Fruit fly (Drosophila melanogaster) whole organism, embryonic: Measurements from ENCODE around the gene CG33784.

Experiments
- Atf6 ChIP-seq: fragments of 200-800 bp; sonication (Bioruptor generic); IDR thresholded peaks from 2 replicates; pipeline ENCODE4 v1.3.6; 2022; ENCODE audit warnings: missing biosample characterization, missing genetic modification characterization
- BEAF-32 ChIP-seq: fragments of 200-800 bp; sonication (Bioruptor generic); optimal IDR thresholded peaks from 3 replicates; lab custom pipeline; 2017; ENCODE audit warnings: missing biosample characterization, missing genetic modification characterization, mild to moderate bottlenecking, moderate library complexity, missing genetic modification reagents
- CG10267 ChIP-seq: fragments of 200-800 bp; sonication (Bioruptor generic); optimal IDR thresholded peaks from 2 replicates; lab custom pipeline; 2018; ENCODE audit warnings: missing biosample characterization, mild to moderate bottlenecking, missing genetic modification characterization, moderate library complexity
- CG13123 ChIP-seq: fragments of 200-800 bp; sonication (Bioruptor generic); optimal IDR thresholded peaks from 2 replicates; lab custom pipeline; 2016; ENCODE audit warnings: missing biosample characterization, missing genetic modification characterization
- CG13287 ChIP-seq: fragments of 200-800 bp; sonication (Bioruptor generic); IDR thresholded peaks from 2 replicates; pipeline ENCODE4 v1.3.6; 2022; ENCODE audit warnings: missing biosample characterization, missing genetic modification characterization; ENCODE audit not compliant: partially characterized antibody
- CG13296 ChIP-seq: fragments of 200-800 bp; sonication (Bioruptor generic); optimal IDR thresholded peaks from 3 replicates; lab custom pipeline; 2018; ENCODE audit warnings: missing biosample characterization, mild to moderate bottlenecking, missing genetic modification characterization
- CG13424 ChIP-seq: fragments of 200-800 bp; sonication (Bioruptor generic); optimal IDR thresholded peaks from 2 replicates; lab custom pipeline; 2019; ENCODE audit warnings: missing biosample characterization, mild to moderate bottlenecking, missing genetic modification characterization, moderate library complexity
- CG13624 ChIP-seq: fragments of 200-800 bp; sonication (Bioruptor generic); optimal IDR thresholded peaks from 2 replicates; lab custom pipeline; 2016; ENCODE audit warnings: missing biosample characterization, missing genetic modification characterization
- CG15269 ChIP-seq: fragments of 200-800 bp; sonication (Bioruptor generic); optimal IDR thresholded peaks from 2 replicates; lab custom pipeline; 2018; ENCODE audit warnings: missing biosample characterization, mild to moderate bottlenecking, missing genetic modification characterization, moderate library complexity
- CG17361 ChIP-seq: fragments of 200-800 bp; sonication (Bioruptor generic); IDR thresholded peaks from 3 replicates; pipeline ENCODE4 v1.3.6; 2022; ENCODE audit warnings: missing biosample characterization, missing genetic modification characterization
- CG17829 ChIP-seq: fragments of 200-800 bp; optimal IDR thresholded peaks from 2 replicates; lab custom pipeline; 2019; ENCODE audit warnings: missing biosample characterization, mild to moderate bottlenecking, missing genetic modification characterization, moderate library complexity
- CG17912 ChIP-seq: fragments of 200-800 bp; sonication (Bioruptor generic); optimal IDR thresholded peaks from 2 replicates; lab custom pipeline; 2018; ENCODE audit warnings: missing biosample characterization, mild to moderate bottlenecking, missing genetic modification characterization
- CG1792 ChIP-seq: fragments of 200-800 bp; sonication (Bioruptor generic); optimal IDR thresholded peaks from 2 replicates; lab custom pipeline; 2016; ENCODE audit warnings: missing biosample characterization, missing genetic modification characterization
- CG18262 ChIP-seq: fragments of 200-800 bp; optimal IDR thresholded peaks from 3 replicates; lab custom pipeline; 2019; ENCODE audit warnings: missing biosample characterization, mild to moderate bottlenecking, missing genetic modification characterization, moderate library complexity
- CG2712 ChIP-seq: fragments of 200-800 bp; optimal IDR thresholded peaks from 3 replicates; lab custom pipeline; 2019; ENCODE audit warnings: missing biosample characterization, mild to moderate bottlenecking, missing genetic modification characterization, moderate library complexity
- CG4282 ChIP-seq: fragments of 200-800 bp; sonication (Bioruptor generic); optimal IDR thresholded peaks from 2 replicates; lab custom pipeline; 2016; ENCODE audit warnings: missing biosample characterization, missing genetic modification characterization
- CG7271 ChIP-seq: fragments of 200-800 bp; sonication (Bioruptor generic); optimal IDR thresholded peaks from 2 replicates; lab custom pipeline; 2018; ENCODE audit warnings: missing biosample characterization, mild to moderate bottlenecking, missing genetic modification characterization, moderate library complexity
- CG8290 ChIP-seq, 3 experiments: fragments of 200-800 bp; sonication (Bioruptor generic); optimal IDR thresholded peaks; 2 replicates each; lab custom pipeline; 2016 to 2019; ENCODE audit warnings: missing biosample characterization in 3 of 3, missing genetic modification characterization in 3 of 3, mild to moderate bottlenecking in 2 of 3, moderate library complexity in 1 of 3
- CG8765 ChIP-seq: fragments of 200-800 bp; sonication (Bioruptor generic); IDR thresholded peaks from 2 replicates; pipeline ENCODE4 v1.3.6; 2022; ENCODE audit warnings: missing biosample characterization, missing genetic modification characterization
- CG9932 ChIP-seq: fragments of 200-800 bp; sonication (Bioruptor generic); IDR thresholded peaks from 2 replicates; pipeline ENCODE4 v1.3.6; 2022; ENCODE audit warnings: missing biosample characterization, missing genetic modification characterization
- CTCF ChIP-seq: fragments of 200-800 bp; sonication (Bioruptor generic); optimal IDR thresholded peaks from 2 replicates; lab custom pipeline; 2017; ENCODE audit warnings: missing biosample characterization, mild to moderate bottlenecking, missing genetic modification characterization, moderate library complexity
- Dll ChIP-seq: fragments of 200-800 bp; sonication (Bioruptor generic); IDR thresholded peaks from 4 replicates; pipeline ENCODE4 v1.3.6; 2022; ENCODE audit warnings: missing biosample characterization, missing genetic modification characterization; ENCODE audit not compliant: partially characterized antibody
- Dp ChIP-seq: fragments of 200-800 bp; sonication (Bioruptor generic); optimal IDR thresholded peaks from 2 replicates; lab custom pipeline; 2018; ENCODE audit warnings: missing biosample characterization, mild to moderate bottlenecking, missing genetic modification characterization, moderate library complexity
- Dref ChIP-seq: fragments of 200-800 bp; sonication (Bioruptor generic); IDR thresholded peaks from 2 replicates; pipeline ENCODE4 v1.3.6; 2022; ENCODE audit warnings: missing biosample characterization, missing genetic modification characterization
- Drgx ChIP-seq: fragments of 200-800 bp; sonication (Bioruptor generic); IDR thresholded peaks from 2 replicates; pipeline ENCODE4 v1.3.6; 2022; ENCODE audit warnings: missing biosample characterization, missing genetic modification characterization
- E2f2 ChIP-seq: fragments of 200-800 bp; sonication (Bioruptor generic); IDR thresholded peaks from 2 replicates; pipeline ENCODE4 v1.3.6; 2022; ENCODE audit warnings: missing biosample characterization, missing genetic modification characterization
- Ets65A ChIP-seq: fragments of 200-800 bp; sonication (Bioruptor generic); peaks from one replicate; lab custom pipeline; 2016; ENCODE audit warnings: missing biosample characterization, missing genetic modification characterization
- Fer2 ChIP-seq: fragments of 200-800 bp; sonication (Bioruptor generic); optimal IDR thresholded peaks from 2 replicates; lab custom pipeline; 2018; ENCODE audit warnings: missing biosample characterization, mild to moderate bottlenecking, missing genetic modification characterization, moderate library complexity
- HLH4C ChIP-seq: fragments of 200-800 bp; sonication (Bioruptor generic); IDR thresholded peaks from 3 replicates; pipeline ENCODE4 v1.3.6; 2022; ENCODE audit warnings: missing biosample characterization, missing genetic modification characterization; ENCODE audit not compliant: partially characterized antibody
- Hr39 ChIP-seq: fragments of >200 bp; optimal IDR thresholded peaks from 2 replicates; lab custom pipeline; 2017
- Meics ChIP-seq: fragments of 200-800 bp; sonication (Bioruptor generic); optimal IDR thresholded peaks from 2 replicates; lab custom pipeline; 2017; ENCODE audit warnings: missing biosample characterization, mild to moderate bottlenecking, missing genetic modification characterization
- Myb ChIP-seq: fragments of 200-800 bp; sonication (Bioruptor generic); optimal IDR thresholded peaks from 2 replicates; lab custom pipeline; 2016; ENCODE audit warnings: missing biosample characterization, missing genetic modification characterization
- Opbp ChIP-seq: fragments of 200-800 bp; sonication (Bioruptor generic); IDR thresholded peaks from 3 replicates; pipeline ENCODE4 v1.3.6; 2022; ENCODE audit warnings: missing biosample characterization, missing genetic modification characterization; ENCODE audit not compliant: partially characterized antibody
- Spps ChIP-seq: fragments of 200-800 bp; sonication (Bioruptor generic); optimal IDR thresholded peaks from 2 replicates; lab custom pipeline; 2018; ENCODE audit warnings: missing biosample characterization, mild to moderate bottlenecking, missing genetic modification characterization
- Sry-β ChIP-seq: fragments of 200-800 bp; sonication (Bioruptor generic); optimal IDR thresholded peaks from 2 replicates; lab custom pipeline; 2018; ENCODE audit warnings: missing biosample characterization, mild to moderate bottlenecking, missing genetic modification characterization, moderate library complexity
- Xrp1 ChIP-seq: fragments of 200-800 bp; sonication (Bioruptor generic); IDR thresholded peaks from 2 replicates; pipeline ENCODE4 v1.3.6; 2022; ENCODE audit warnings: missing biosample characterization, missing genetic modification characterization
- YL-1 ChIP-seq: fragments of 200-800 bp; sonication (Bioruptor generic); optimal IDR thresholded peaks from 3 replicates; lab custom pipeline; 2017; ENCODE audit warnings: missing biosample characterization, mild to moderate bottlenecking, missing genetic modification characterization
- amos ChIP-seq: fragments of 200-800 bp; sonication (Bioruptor generic); IDR thresholded peaks from 2 replicates; pipeline ENCODE4 v1.3.6; 2022; ENCODE audit warnings: missing biosample characterization, missing genetic modification characterization; ENCODE audit not compliant: partially characterized antibody
- bbx ChIP-seq: fragments of 200-800 bp; sonication (Bioruptor generic); IDR thresholded peaks from 2 replicates; pipeline ENCODE4 v1.3.6; 2022; ENCODE audit warnings: missing biosample characterization, missing genetic modification characterization; ENCODE audit not compliant: partially characterized antibody
- dmrt99B ChIP-seq: fragments of 200-800 bp; sonication (Bioruptor generic); optimal IDR thresholded peaks from 2 replicates; lab custom pipeline; 2018; ENCODE audit warnings: missing biosample characterization, mild to moderate bottlenecking, missing genetic modification characterization, moderate library complexity
- fd3F ChIP-seq: fragments of 200-800 bp; sonication (Bioruptor generic); optimal IDR thresholded peaks from 2 replicates; lab custom pipeline; 2018; ENCODE audit warnings: missing biosample characterization, mild to moderate bottlenecking, missing genetic modification characterization, moderate library complexity
- lola ChIP-seq, 3 experiments: fragments of >200 bp in 2 of 3; fragments of 200-800 bp in 1 of 3; sonication (Bioruptor generic) in 1 of 3; optimal IDR thresholded peaks; 2 replicates each; lab custom pipeline; 2017 to 2019; ENCODE audit warnings: missing biosample characterization in 3 of 3, missing genetic modification characterization in 3 of 3, mild to moderate bottlenecking in 1 of 3, moderate library complexity in 1 of 3
- mld ChIP-seq: fragments of 200-800 bp; sonication (Bioruptor generic); IDR thresholded peaks from 3 replicates; pipeline ENCODE4 v1.3.6; 2022; ENCODE audit warnings: missing biosample characterization, missing genetic modification characterization; ENCODE audit not compliant: partially characterized antibody
- ranshi ChIP-seq: fragments of 200-800 bp; sonication (Bioruptor generic); IDR thresholded peaks from 2 replicates; pipeline ENCODE4 v1.3.6; 2022; ENCODE audit warnings: missing biosample characterization, missing genetic modification characterization
- row ChIP-seq: fragments of 200-800 bp; sonication (Bioruptor generic); IDR thresholded peaks from 3 replicates; pipeline ENCODE4 v1.3.6; 2022; ENCODE audit warnings: missing biosample characterization, missing genetic modification characterization
- stwl ChIP-seq: fragments of 200-800 bp; sonication (Bioruptor generic); optimal IDR thresholded peaks from 3 replicates; lab custom pipeline; 2018; ENCODE audit warnings: missing biosample characterization, mild to moderate bottlenecking, missing genetic modification characterization, moderate library complexity
- tin ChIP-seq: fragments of 200-800 bp; sonication (Bioruptor generic); optimal IDR thresholded peaks from 3 replicates; lab custom pipeline; 2016; ENCODE audit warnings: missing biosample characterization, missing genetic modification characterization
- trem ChIP-seq: fragments of 200-800 bp; optimal IDR thresholded peaks from 3 replicates; lab custom pipeline; 2019; ENCODE audit warnings: missing biosample characterization, mild to moderate bottlenecking, missing genetic modification characterization, moderate library complexity

Gene CG33784

dm6 chr3R:10048842-10049527 lies 18.7 kb upstream of the CG33784 start, which contains the start of gene ohgt (continued):
- TF ChIP-seq Dll, result 0 out of 4 replicates have a peak, but pooled peaks have one; percentile 50
- peak; percentile 44 for TF ChIP-seq CG18262 (tag; lab: Kevin White, UChicago)
- peak; percentile 5 for TF ChIP-seq Meics
- no peak for TF ChIP-seq CG13123 (GFP tag; lab: Kevin White, UChicago)
- no peak for TF ChIP-seq CG8765 (GFP tag; lab: Robert Waterston, UW)
- no peak for TF ChIP-seq ranshi (GFP tag; lab: Robert Waterston, UW)
- TF ChIP-seq Opbp, result peak; percentile 29; the same call in 1 of the 3 replicates
- TF ChIP-seq fd3F (GFP tag; lab: Kevin White, UChicago), result no peak
- TF ChIP-seq row (GFP tag; lab: Robert Waterston, UW), result peak; percentile 49
- TF ChIP-seq Spps (tag; lab: Kevin White, UChicago), result no peak
- TF ChIP-seq CG2712 (tag; lab: Kevin White, UChicago), result peak; percentile 39
- TF ChIP-seq HLH4C (GFP tag; lab: Robert Waterston, UW), result peak; percentile 55; the same call in 2 of the 3 replicates
- peak; percentile 29; the same call in 1 of the 2 replicates for TF ChIP-seq amos (GFP tag; lab: Robert Waterston, UW)
- TF ChIP-seq E2f2 (GFP tag; lab: Robert Waterston, UW), result peak; percentile 89
- peak; percentile 29 for TF ChIP-seq Myb (GFP tag; lab: Kevin White, UChicago)
- TF ChIP-seq tin (GFP tag; lab: Kevin White, UChicago), result peak; percentile 14
- TF ChIP-seq CG9932 (GFP tag; lab: Robert Waterston, UW), result no peak
- TF ChIP-seq bbx (GFP tag; lab: Robert Waterston, UW), result 0 out of 2 replicates have a peak, but pooled peaks have one; percentile 7
- peak; percentile 66 for TF ChIP-seq CG8290 (GFP tag; optimal IDR thresholded peaks at IDR 0.05; lab: Kevin White, UChicago)
- TF ChIP-seq CG8290 (tag; optimal IDR thresholded peaks at IDR 0.05; lab: Kevin White, UChicago), result peak in 1 of 2 experiments; percentile 82
- TF ChIP-seq mld (GFP tag; lab: Robert Waterston, UW), result no peak
- TF ChIP-seq CTCF (GFP tag; lab: Kevin White, UChicago), result peak; percentile 23
- TF ChIP-seq Ets65A (GFP tag; lab: Kevin White, UChicago), result peak; percentile 27
- TF ChIP-seq CG13296 (GFP tag; lab: Kevin White, UChicago), result peak; percentile 36
- TF ChIP-seq CG17912 (GFP tag; lab: Kevin White, UChicago), result no peak
- TF ChIP-seq Dp, result peak; percentile 86
- peak; percentile 74 for TF ChIP-seq CG10267
- TF ChIP-seq Drgx (GFP tag; lab: Robert Waterston, UW), result 0 out of 2 replicates have a peak, but pooled peaks have one; percentile 29
- no peak for TF ChIP-seq CG4282
- TF ChIP-seq Dref (GFP tag; lab: Robert Waterston, UW), result peak; percentile 70
- no peak for TF ChIP-seq Fer2 (tag; lab: Kevin White, UChicago)
- TF ChIP-seq YL-1, result peak; percentile 36
- TF ChIP-seq CG17829 (tag; lab: Kevin White, UChicago), result peak; percentile 5
- TF ChIP-seq Atf6 (GFP tag; lab: Robert Waterston, UW), result no peak
- TF ChIP-seq Sry-β (GFP tag; lab: Kevin White, UChicago), result peak; percentile 86
- peak; percentile 7 for TF ChIP-seq dmrt99B (tag; lab: Kevin White, UChicago)
- peak; percentile 28 for TF ChIP-seq trem
- TF ChIP-seq CG1792 (GFP tag; lab: Kevin White, UChicago), result no peak
- TF ChIP-seq BEAF-32 (GFP tag; lab: Kevin White, UChicago), result peak; percentile 57
- TF ChIP-seq CG13424 (tag; lab: Kevin White, UChicago), result peak; percentile 35
- TF ChIP-seq stwl, result no peak
- TF ChIP-seq Xrp1, result peak; percentile 23; the same call in 1 of the 2 replicates
- no peak for TF ChIP-seq CG7271 (tag; lab: Kevin White, UChicago)
- peak; percentile 23 for TF ChIP-seq CG15269 (tag; lab: Kevin White, UChicago)
- TF ChIP-seq CG13287 (GFP tag; lab: Robert Waterston, UW), result peak; percentile 12
- TF ChIP-seq CG17361 (GFP tag; lab: Robert Waterston, UW), result peak; percentile 96
- TF ChIP-seq CG13624 (GFP tag; lab: Kevin White, UChicago), result peak; percentile 13
- TF ChIP-seq lola (GFP tag; optimal IDR thresholded peaks at IDR 0.05; lab: Kevin White, UChicago), result peak in 1 of 3 experiments; percentile 3
- no peak for TF ChIP-seq Hr39
